Worm (Caenorhabditis elegans) whole organism, young adult: ENCODE results near the gene M163.5.

Source experiments
- F37B4.10 ChIP-seq: fragments of 200-800 bp; sonication (Bioruptor generic); IDR thresholded peaks from 2 replicates; pipeline ENCODE4 v1.3.6; 2022; ENCODE audit warnings: missing genetic modification characterization, missing compliant biosample characterization
- F39B2.1 ChIP-seq: fragments of 200-800 bp; sonication (Bioruptor generic); IDR thresholded peaks from 2 replicates; pipeline ENCODE4 v1.3.6; 2022; ENCODE audit warnings: missing genetic modification reagents, missing genetic modification characterization, missing compliant biosample characterization
- F49E8.2 ChIP-seq: sonication (generic microtip); optimal IDR thresholded peaks from 3 replicates; lab custom pipeline; 2017; ENCODE audit warnings: missing genetic modification characterization, mild to moderate bottlenecking, missing compliant biosample characterization, antibody characterized with exemption, moderate library complexity; ENCODE audit not compliant: insufficient read depth
- dpl-1 ChIP-seq: fragments of 150-350 bp; optimal IDR thresholded peaks from 2 replicates; lab custom pipeline; 2014; ENCODE audit warnings: missing biosample characterization, missing genetic modification reagents, missing genetic modification characterization
- ekl-4 ChIP-seq: fragments of 200-800 bp; sonication (Bioruptor generic); IDR thresholded peaks from 2 replicates; pipeline ENCODE4 v1.3.6; 2022; ENCODE audit warnings: missing genetic modification reagents, missing genetic modification characterization, missing compliant biosample characterization
- lin-35 ChIP-seq, 3 experiments: fragments of 150-350 bp in 2 of 3; sonication (generic microtip) in 1 of 3; optimal IDR thresholded peaks; 2 replicates each; lab custom pipeline; 2014 to 2018; ENCODE audit warnings: missing biosample characterization in 3 of 3, missing genetic modification characterization in 3 of 3, missing genetic modification reagents in 3 of 3
- mel-28 ChIP-seq: sonication (generic microtip); optimal IDR thresholded peaks from 2 replicates; lab custom pipeline; 2016; ENCODE audit warnings: borderline replicate concordance, mild to moderate bottlenecking, missing genetic modification characterization, missing compliant biosample characterization
- rpc-1 ChIP-seq, 2 experiments: fragments of 150-350 bp in 1 of 2; sonication (generic microtip) in 1 of 2; optimal IDR thresholded peaks; 2 replicates each; lab custom pipeline; 2014 to 2018; ENCODE audit warnings: missing biosample characterization in 1 of 2, missing genetic modification characterization in 1 of 2, missing genetic modification reagents in 1 of 2, missing genotype in 1 of 2
- somi-1 ChIP-seq: fragments of 200-800 bp; sonication (Bioruptor generic); optimal IDR thresholded peaks from 2 replicates; lab custom pipeline; 2018; ENCODE audit warnings: mild to moderate bottlenecking, missing genetic modification characterization, missing compliant biosample characterization
- ztf-3 ChIP-seq: fragments of 200-800 bp; sonication (Bioruptor generic); optimal IDR thresholded peaks from 2 replicates; lab custom pipeline; 2018; ENCODE audit warnings: mild to moderate bottlenecking, missing genetic modification characterization, missing compliant biosample characterization

ce11 chrX:14464513-14464912 lies 9.3 kb upstream of the M163.5 start, which contains the start of gene M163.7:
- TF ChIP-seq F49E8.2 (tag; lab: Kevin White, UChicago) (no peak), ekl-4 (GFP tag; lab: Robert Waterston, UW) (no peak), dpl-1 (GFP tag; lab: Kevin White, UChicago) (no peak), ztf-3 (GFP tag; lab: Kevin White, UChicago) (no peak), F39B2.1 (GFP tag; lab: Robert Waterston, UW) (no peak), rpc-1 (optimal IDR thresholded peaks at IDR 0.05; lab: Kevin White, UChicago) (no peak), rpc-1 (tag; optimal IDR thresholded peaks at IDR 0.05; lab: Kevin White, UChicago) (no peak), mel-28 (tag; lab: Kevin White, UChicago) (no peak), F37B4.10 (GFP tag; lab: Robert Waterston, UW) (no peak), lin-35 (GFP tag; optimal IDR thresholded peaks at IDR 0.05; lab: Kevin White, UChicago) (no peak), somi-1 (GFP tag; lab: Kevin White, UChicago) (no peak)
